Fruit fly (Drosophila melanogaster) whole organism, embryonic: ENCODE data around the gene CG15336.

Source experiments
- Aef1 ChIP-seq: fragments of 200-800 bp; sonication (Bioruptor generic); IDR thresholded peaks from 3 replicates; pipeline ENCODE4 v1.3.6; 2022; ENCODE audit warnings: missing biosample characterization, missing genetic modification characterization
- Asciz ChIP-seq: fragments of 200-800 bp; sonication (Bioruptor generic); optimal IDR thresholded peaks from 2 replicates; lab custom pipeline; 2017; ENCODE audit warnings: missing biosample characterization, mild to moderate bottlenecking, missing genetic modification characterization, missing genetic modification reagents
- Blimp-1 ChIP-seq: fragments of 200-800 bp; sonication (Bioruptor generic); optimal IDR thresholded peaks from 3 replicates; lab custom pipeline; 2018; ENCODE audit warnings: missing biosample characterization, missing genetic modification characterization, mild to moderate bottlenecking, moderate library complexity, missing genetic modification reagents
- CG11456 ChIP-seq: fragments of 200-800 bp; sonication (Bioruptor generic); IDR thresholded peaks from 3 replicates; pipeline ENCODE4 v1.3.6; 2022; ENCODE audit warnings: missing biosample characterization, missing genetic modification characterization
- CG13424 ChIP-seq: fragments of 200-800 bp; sonication (Bioruptor generic); optimal IDR thresholded peaks from 2 replicates; lab custom pipeline; 2019; ENCODE audit warnings: missing biosample characterization, mild to moderate bottlenecking, missing genetic modification characterization, moderate library complexity
- CG14441 ChIP-seq: fragments of 200-800 bp; sonication (Bioruptor generic); IDR thresholded peaks from 2 replicates; pipeline ENCODE4 v1.3.6; 2022; ENCODE audit warnings: missing biosample characterization, missing genetic modification characterization
- CG15269 ChIP-seq: fragments of 200-800 bp; sonication (Bioruptor generic); optimal IDR thresholded peaks from 2 replicates; lab custom pipeline; 2018; ENCODE audit warnings: missing biosample characterization, mild to moderate bottlenecking, missing genetic modification characterization, moderate library complexity
- CG1603 ChIP-seq: fragments of 200-800 bp; sonication (Bioruptor generic); optimal IDR thresholded peaks from 2 replicates; lab custom pipeline; 2019; ENCODE audit warnings: missing biosample characterization, mild to moderate bottlenecking, missing genetic modification characterization, moderate library complexity
- CG2116 ChIP-seq: fragments of 200-800 bp; sonication (Bioruptor generic); optimal IDR thresholded peaks from 3 replicates; lab custom pipeline; 2018; ENCODE audit warnings: missing biosample characterization, mild to moderate bottlenecking, missing genetic modification characterization
- CG33213 ChIP-seq: fragments of 200-800 bp; sonication (Bioruptor generic); optimal IDR thresholded peaks from 3 replicates; lab custom pipeline; 2016; ENCODE audit warnings: missing biosample characterization, missing genetic modification characterization
- CG3407 ChIP-seq: fragments of 200-800 bp; sonication (Bioruptor generic); optimal IDR thresholded peaks from 2 replicates; lab custom pipeline; 2018; ENCODE audit warnings: missing biosample characterization, mild to moderate bottlenecking, missing genetic modification characterization
- CG34376 ChIP-seq: fragments of 200-800 bp; sonication (Bioruptor generic); optimal IDR thresholded peaks from 2 replicates; lab custom pipeline; 2018; ENCODE audit warnings: missing biosample characterization, mild to moderate bottlenecking, missing genetic modification characterization
- CG4360 ChIP-seq: fragments of 200-800 bp; sonication (Bioruptor generic); IDR thresholded peaks from 2 replicates; pipeline ENCODE4 v1.3.6; 2022; ENCODE audit warnings: missing biosample characterization, missing genetic modification characterization
- CG5245 ChIP-seq: fragments of 200-800 bp; sonication (Bioruptor generic); optimal IDR thresholded peaks from 3 replicates; lab custom pipeline; 2016; ENCODE audit warnings: missing biosample characterization, missing genetic modification characterization
- CG6765 ChIP-seq: fragments of 200-800 bp; sonication (Bioruptor generic); optimal IDR thresholded peaks from 3 replicates; lab custom pipeline; 2017; ENCODE audit warnings: missing biosample characterization, mild to moderate bottlenecking, missing genetic modification characterization
- CG6791 ChIP-seq: fragments of 200-800 bp; sonication (Bioruptor generic); IDR thresholded peaks from 3 replicates; pipeline ENCODE4 v1.3.6; 2022; ENCODE audit warnings: missing biosample characterization, missing genetic modification characterization; ENCODE audit not compliant: partially characterized antibody
- CG6813 ChIP-seq: fragments of 200-800 bp; sonication (Bioruptor generic); optimal IDR thresholded peaks from 2 replicates; lab custom pipeline; 2017; ENCODE audit warnings: missing biosample characterization, missing genetic modification characterization, mild to moderate bottlenecking, moderate library complexity, missing genetic modification reagents
- CG8281 ChIP-seq: fragments of 200-800 bp; sonication (Bioruptor generic); optimal IDR thresholded peaks from 2 replicates; lab custom pipeline; 2018; ENCODE audit warnings: missing biosample characterization, mild to moderate bottlenecking, missing genetic modification characterization, moderate library complexity
- CG8359 ChIP-seq: fragments of 200-800 bp; sonication (Bioruptor generic); optimal IDR thresholded peaks from 2 replicates; lab custom pipeline; 2017; ENCODE audit warnings: missing biosample characterization, mild to moderate bottlenecking, missing genetic modification characterization, borderline replicate concordance
- CG9797 ChIP-seq: fragments of 200-800 bp; sonication (Bioruptor generic); optimal IDR thresholded peaks from 3 replicates; lab custom pipeline; 2018; ENCODE audit warnings: missing biosample characterization, mild to moderate bottlenecking, missing genetic modification characterization
- CG9817 ChIP-seq: fragments of 200-800 bp; sonication (Bioruptor generic); optimal IDR thresholded peaks from 2 replicates; lab custom pipeline; 2018; ENCODE audit warnings: missing biosample characterization, mild to moderate bottlenecking, missing genetic modification characterization, moderate library complexity
- CTCF ChIP-seq: fragments of 200-800 bp; sonication (Bioruptor generic); optimal IDR thresholded peaks from 2 replicates; lab custom pipeline; 2017; ENCODE audit warnings: missing biosample characterization, mild to moderate bottlenecking, missing genetic modification characterization, moderate library complexity
- Dll ChIP-seq: fragments of 200-800 bp; sonication (Bioruptor generic); IDR thresholded peaks from 4 replicates; pipeline ENCODE4 v1.3.6; 2022; ENCODE audit warnings: missing biosample characterization, missing genetic modification characterization; ENCODE audit not compliant: partially characterized antibody
- Gsc ChIP-seq: fragments of 200-800 bp; sonication (Bioruptor generic); IDR thresholded peaks from 2 replicates; pipeline ENCODE4 v1.3.6; 2022; ENCODE audit warnings: missing biosample characterization, missing genetic modification characterization
- H15 ChIP-seq: fragments of 200-800 bp; sonication (Bioruptor generic); IDR thresholded peaks from 3 replicates; pipeline ENCODE4 v1.3.6; 2022; ENCODE audit warnings: missing biosample characterization, missing genetic modification characterization
- HLH3B ChIP-seq: fragments of 200-800 bp; sonication (Bioruptor generic); IDR thresholded peaks from 2 replicates; pipeline ENCODE4 v1.3.6; 2022; ENCODE audit warnings: missing biosample characterization, missing genetic modification characterization
- Hr39 ChIP-seq: fragments of >200 bp; optimal IDR thresholded peaks from 2 replicates; lab custom pipeline; 2017
- Hr51 ChIP-seq, 2 experiments: fragments of 200-800 bp; sonication (Bioruptor generic); optimal IDR thresholded peaks; 2 replicates in 1 of 2; 3 replicates in 1 of 2; lab custom pipeline; 2016 to 2018; ENCODE audit warnings: missing biosample characterization in 2 of 2, missing genetic modification characterization in 2 of 2, mild to moderate bottlenecking in 1 of 2, moderate library complexity in 1 of 2
- Mrtf ChIP-seq: fragments of 200-800 bp; sonication (Bioruptor generic); IDR thresholded peaks from 3 replicates; pipeline ENCODE4 v1.3.6; 2022; ENCODE audit warnings: missing biosample characterization, missing genetic modification characterization
- Oli ChIP-seq: fragments of 200-800 bp; sonication (Bioruptor generic); optimal IDR thresholded peaks from 2 replicates; lab custom pipeline; 2018; ENCODE audit warnings: missing biosample characterization, mild to moderate bottlenecking, missing genetic modification characterization, moderate library complexity
- Optix ChIP-seq: fragments of 200-800 bp; sonication (Bioruptor generic); IDR thresholded peaks from 3 replicates; pipeline ENCODE4 v1.3.6; 2022; ENCODE audit warnings: missing biosample characterization, missing genetic modification characterization
- Rfx ChIP-seq: fragments of 200-800 bp; sonication (Bioruptor generic); IDR thresholded peaks from 2 replicates; pipeline ENCODE4 v1.3.6; 2022; ENCODE audit warnings: missing biosample characterization, missing genetic modification characterization
- Sox102F ChIP-seq: fragments of 200-800 bp; sonication (Bioruptor generic); optimal IDR thresholded peaks from 2 replicates; lab custom pipeline; 2018; ENCODE audit warnings: missing biosample characterization, mild to moderate bottlenecking, missing genetic modification characterization, moderate library complexity
- Trl ChIP-seq, 3 experiments: fragments of >200 bp in 2 of 3; fragments of 200-800 bp in 1 of 3; sonication (Bioruptor generic) in 1 of 3; optimal IDR thresholded peaks; 2 replicates in 1 of 3; 3 replicates in 2 of 3; lab custom pipeline; 2016 to 2017; ENCODE audit warnings: missing biosample characterization in 1 of 3, missing genetic modification characterization in 1 of 3
- ase ChIP-seq: fragments of 200-800 bp; sonication (Bioruptor generic); IDR thresholded peaks from 3 replicates; pipeline ENCODE4 v1.3.6; 2022; ENCODE audit warnings: missing biosample characterization, missing genetic modification characterization
- chinmo ChIP-seq: fragments of 200-800 bp; sonication (Bioruptor generic); IDR thresholded peaks from 4 replicates; pipeline ENCODE4 v1.3.6; 2022; ENCODE audit warnings: missing biosample characterization, missing genetic modification characterization; ENCODE audit not compliant: partially characterized antibody
- croc ChIP-seq: fragments of 200-800 bp; sonication (Bioruptor generic); conservative IDR thresholded peaks from 3 replicates; pipeline ENCODE4 v1.3.6; 2022; ENCODE audit warnings: missing biosample characterization, missing genetic modification characterization
- cwo ChIP-seq: fragments of 200-800 bp; sonication (Bioruptor generic); optimal IDR thresholded peaks from 3 replicates; lab custom pipeline; 2017; ENCODE audit warnings: missing biosample characterization, missing genetic modification characterization, mild to moderate bottlenecking, moderate library complexity, missing genetic modification reagents
- dmrt11E ChIP-seq: fragments of 200-800 bp; sonication (Bioruptor generic); optimal IDR thresholded peaks from 3 replicates; lab custom pipeline; 2018; ENCODE audit warnings: missing biosample characterization, mild to moderate bottlenecking, missing genetic modification characterization, moderate library complexity
- dysf ChIP-seq: fragments of 200-800 bp; sonication (Bioruptor generic); IDR thresholded peaks from 3 replicates; pipeline ENCODE4 v1.3.6; 2022; ENCODE audit warnings: missing biosample characterization, missing genetic modification characterization
- her ChIP-seq: fragments of 200-800 bp; sonication (Bioruptor generic); optimal IDR thresholded peaks from 2 replicates; lab custom pipeline; 2016; ENCODE audit warnings: missing biosample characterization, missing genetic modification characterization
- hth ChIP-seq: fragments of >200 bp; optimal IDR thresholded peaks from 2 replicates; lab custom pipeline; 2017; ENCODE audit warnings: inconsistent platforms
- otp ChIP-seq: fragments of 200-800 bp; sonication (Bioruptor generic); IDR thresholded peaks from 3 replicates; pipeline ENCODE4, ENCODE4 v1.3.6; 2022; ENCODE audit warnings: missing biosample characterization, missing genetic modification characterization
- ranshi ChIP-seq: fragments of 200-800 bp; sonication (Bioruptor generic); IDR thresholded peaks from 2 replicates; pipeline ENCODE4 v1.3.6; 2022; ENCODE audit warnings: missing biosample characterization, missing genetic modification characterization
- sim ChIP-seq: fragments of 200-800 bp; sonication (Bioruptor generic); IDR thresholded peaks from 2 replicates; pipeline ENCODE4 v1.3.6; 2022; ENCODE audit warnings: missing biosample characterization, missing genetic modification characterization
- tap ChIP-seq: fragments of 200-800 bp; optimal IDR thresholded peaks from 3 replicates; lab custom pipeline; 2019; ENCODE audit warnings: missing biosample characterization, mild to moderate bottlenecking, missing genetic modification characterization, moderate library complexity
- twi ChIP-seq: fragments of 200-800 bp; optimal IDR thresholded peaks from 2 replicates; lab custom pipeline; 2019; ENCODE audit warnings: missing biosample characterization, mild to moderate bottlenecking, missing genetic modification characterization, moderate library complexity
- tx ChIP-seq: fragments of 200-800 bp; sonication (Bioruptor generic); optimal IDR thresholded peaks from 2 replicates; lab custom pipeline; 2016; ENCODE audit warnings: missing biosample characterization, missing genetic modification characterization
- z ChIP-seq: fragments of 200-800 bp; sonication (Bioruptor generic); IDR thresholded peaks from 3 replicates; pipeline ENCODE4 v1.3.6; 2022; ENCODE audit warnings: missing biosample characterization, missing genetic modification characterization

CG15336 gene

dm6 chrX:8196598-8197228, 49.0 kb downstream of the CG15336 start (continued):
- TF ChIP-seq chinmo (GFP tag; lab: Robert Waterston, UW) (peak; percentile 95), CG15269 (tag; lab: Kevin White, UChicago) (peak; percentile 52), dysf (GFP tag; lab: Robert Waterston, UW) (peak; percentile 74), Blimp-1 (GFP tag; lab: Kevin White, UChicago) (peak; percentile 53), CG4360 (0 out of 2 replicates have a peak, but pooled peaks have one; percentile 11), CG6765 (GFP tag; lab: Kevin White, UChicago) (no peak), CG11456 (0 out of 3 replicates have a peak, but pooled peaks have one; percentile 51), CG6791 (GFP tag; lab: Robert Waterston, UW) (no peak), Aef1 (GFP tag; lab: Robert Waterston, UW) (peak; percentile 62; the same call in 2 of the 3 replicates), CG8359 (no peak), croc (GFP tag; lab: Robert Waterston, UW) (peak; percentile 34; the same call in 2 of the 3 replicates), Rfx (GFP tag; lab: Robert Waterston, UW) (peak; percentile 56), z (GFP tag; lab: Robert Waterston, UW) (peak; percentile 76; the same call in 2 of the 3 replicates), Optix (GFP tag; lab: Robert Waterston, UW) (peak; percentile 63; the same call in 2 of the 3 replicates), CG6813 (GFP tag; lab: Kevin White, UChicago) (no peak), CG14441 (GFP tag; lab: Robert Waterston, UW) (peak; percentile 41; the same call in 1 of the 2 replicates), CG34376 (GFP tag; lab: Kevin White, UChicago) (no peak), Mrtf (GFP tag; lab: Robert Waterston, UW) (peak; percentile 61; the same call in 2 of the 3 replicates), dmrt11E (tag; lab: Kevin White, UChicago) (peak; percentile 43), twi (tag; lab: Kevin White, UChicago) (no peak), Dll (no peak), ranshi (GFP tag; lab: Robert Waterston, UW) (peak; percentile 65; the same call in 1 of the 2 replicates), Sox102F (GFP tag; lab: Kevin White, UChicago) (peak; percentile 62), CG5245 (GFP tag; lab: Kevin White, UChicago) (peak; percentile 21), Hr51 (GFP tag; optimal IDR thresholded peaks at IDR 0.05; lab: Kevin White, UChicago) (peak in 1 of 2 experiments; percentile 57), CG9797 (GFP tag; lab: Kevin White, UChicago) (no peak), tap (tag; lab: Kevin White, UChicago) (peak; percentile 17), sim (peak; percentile 35; the same call in 1 of the 2 replicates), Trl (optimal IDR thresholded peaks at IDR 0.05; lab: Kevin White, UChicago) (no peak), Trl (GFP tag; optimal IDR thresholded peaks at IDR 0.05; lab: Kevin White, UChicago) (no peak), Gsc (GFP tag; lab: Robert Waterston, UW) (0 out of 2 replicates have a peak, but pooled peaks have one; percentile 15), cwo (GFP tag; lab: Kevin White, UChicago) (no peak), CG13424 (tag; lab: Kevin White, UChicago) (peak; percentile 45), Hr39 (lab: Kevin White, UChicago) (no peak), Oli (tag; lab: Kevin White, UChicago) (peak; percentile 59), CG9817 (tag; lab: Kevin White, UChicago) (no peak), CG2116 (no peak), H15 (GFP tag; lab: Robert Waterston, UW) (peak; percentile 53; the same call in 1 of the 3 replicates), CG8281 (no peak), otp (GFP tag; lab: Robert Waterston, UW) (peak; percentile 67; the same call in 2 of the 3 replicates), her (no peak), HLH3B (peak; percentile 65), CG3407 (GFP tag; lab: Kevin White, UChicago) (peak; percentile 20), CG33213 (GFP tag; lab: Kevin White, UChicago) (no peak), Asciz (GFP tag; lab: Kevin White, UChicago) (peak; percentile 10), CG1603 (tag; lab: Kevin White, UChicago) (peak; percentile 77), hth (lab: Kevin White, UChicago) (no peak), tx (GFP tag; lab: Kevin White, UChicago) (no peak), CTCF (no peak), ase (GFP tag; lab: Robert Waterston, UW) (peak; percentile 64; the same call in 1 of the 3 replicates)
